Fruit fly (Drosophila melanogaster) whole organism, prepupa: Measurements from ENCODE around the gene PolH.

Source experiments
- Blimp-1 ChIP-seq: fragments of 200-800 bp; sonication (Bioruptor generic); optimal IDR thresholded peaks from 3 replicates; lab custom pipeline; 2017; ENCODE audit warnings: missing biosample characterization, missing genetic modification characterization, mild to moderate bottlenecking, moderate library complexity, missing genetic modification reagents
- CG10631 ChIP-seq: fragments of 200-800 bp; sonication (Bioruptor generic); optimal IDR thresholded peaks from 2 replicates; lab custom pipeline; 2016; ENCODE audit warnings: missing biosample characterization, missing genetic modification characterization
- CG10669 ChIP-seq: fragments of 200-800 bp; sonication (Bioruptor generic); optimal IDR thresholded peaks from 3 replicates; lab custom pipeline; 2018; ENCODE audit warnings: missing biosample characterization, mild to moderate bottlenecking, missing genetic modification characterization, moderate library complexity
- CG11762 ChIP-seq: fragments of 200-800 bp; sonication (Bioruptor generic); optimal IDR thresholded peaks from 3 replicates; lab custom pipeline; 2016; ENCODE audit warnings: missing biosample characterization, missing genetic modification characterization; ENCODE audit not compliant: insufficient read depth
- CG11902 ChIP-seq: fragments of 200-800 bp; sonication (Bioruptor generic); optimal IDR thresholded peaks from 3 replicates; lab custom pipeline; 2016; ENCODE audit warnings: missing biosample characterization, missing genetic modification characterization
- CG15336 ChIP-seq: fragments of 200-800 bp; sonication (Bioruptor generic); IDR thresholded peaks from 2 replicates; pipeline ENCODE4 v1.3.6; 2022; ENCODE audit warnings: missing biosample characterization, missing genetic modification characterization
- CG1621 ChIP-seq: fragments of 200-800 bp; sonication (Bioruptor generic); optimal IDR thresholded peaks from 3 replicates; lab custom pipeline; 2018; ENCODE audit warnings: missing biosample characterization, mild to moderate bottlenecking, missing genetic modification characterization
- CG3032 ChIP-seq: fragments of 200-800 bp; optimal IDR thresholded peaks from 2 replicates; lab custom pipeline; 2019; ENCODE audit warnings: missing biosample characterization, mild to moderate bottlenecking, missing genetic modification characterization, moderate library complexity
- CG34406 ChIP-seq: fragments of 200-800 bp; sonication (Bioruptor generic); optimal IDR thresholded peaks from 3 replicates; lab custom pipeline; 2016; ENCODE audit warnings: missing biosample characterization, missing genetic modification characterization
- CG3919 ChIP-seq: fragments of 200-800 bp; sonication (Bioruptor generic); optimal IDR thresholded peaks from 3 replicates; lab custom pipeline; 2016; ENCODE audit warnings: missing biosample characterization, missing genetic modification characterization
- CG4318 ChIP-seq: fragments of 200-800 bp; sonication (Bioruptor generic); optimal IDR thresholded peaks from 3 replicates; lab custom pipeline; 2017; ENCODE audit warnings: missing biosample characterization, mild to moderate bottlenecking, missing genetic modification characterization
- CG6163 ChIP-seq: fragments of 200-800 bp; sonication (Bioruptor generic); IDR thresholded peaks from 3 replicates; pipeline ENCODE4 v1.3.6; 2022; ENCODE audit warnings: missing biosample characterization, missing genetic modification characterization
- CG6276 ChIP-seq: fragments of 200-800 bp; sonication (Bioruptor generic); optimal IDR thresholded peaks from 2 replicates; lab custom pipeline; 2017; ENCODE audit warnings: missing biosample characterization, mild to moderate bottlenecking, missing genetic modification characterization
- CG6808 ChIP-seq: fragments of 200-800 bp; sonication (Bioruptor generic); optimal IDR thresholded peaks from 3 replicates; lab custom pipeline; 2017; ENCODE audit warnings: missing biosample characterization, missing genetic modification characterization, mild to moderate bottlenecking, moderate library complexity, missing genetic modification reagents
- CG6854 ChIP-seq: fragments of 200-800 bp; sonication (Bioruptor generic); optimal IDR thresholded peaks from 2 replicates; lab custom pipeline; 2017; ENCODE audit warnings: missing biosample characterization, mild to moderate bottlenecking, missing genetic modification characterization
- CG7368 ChIP-seq: fragments of 200-800 bp; sonication (Bioruptor generic); optimal IDR thresholded peaks from 3 replicates; lab custom pipeline; 2016; ENCODE audit warnings: missing biosample characterization, missing genetic modification characterization
- CG8119 ChIP-seq: fragments of 200-800 bp; sonication (Bioruptor generic); IDR thresholded peaks from 3 replicates; pipeline ENCODE4 v1.3.6; 2022; ENCODE audit warnings: missing biosample characterization, missing genetic modification characterization
- CG8319 ChIP-seq: fragments of 200-800 bp; sonication (Bioruptor generic); optimal IDR thresholded peaks from 3 replicates; lab custom pipeline; 2016; ENCODE audit warnings: missing biosample characterization, missing genetic modification characterization
- CG9139 ChIP-seq: fragments of 200-800 bp; sonication (Bioruptor generic); optimal IDR thresholded peaks from 3 replicates; lab custom pipeline; 2017; ENCODE audit warnings: missing biosample characterization, mild to moderate bottlenecking, missing genetic modification characterization
- Eip75B ChIP-seq: fragments of 200-800 bp; sonication (Bioruptor generic); optimal IDR thresholded peaks from 3 replicates; lab custom pipeline; 2016; ENCODE audit warnings: missing biosample characterization, missing genetic modification characterization
- Eip78C ChIP-seq: fragments of 200-800 bp; sonication (Bioruptor generic); peaks from one replicate; lab custom pipeline; 2016; ENCODE audit warnings: missing biosample characterization, missing genetic modification characterization
- Eip93F ChIP-seq: fragments of 200-800 bp; sonication (Bioruptor generic); optimal IDR thresholded peaks from 2 replicates; lab custom pipeline; 2016; ENCODE audit warnings: missing biosample characterization, mild to moderate bottlenecking, missing genetic modification characterization
- Ets21C ChIP-seq: fragments of 200-800 bp; sonication (Bioruptor generic); optimal IDR thresholded peaks from 3 replicates; lab custom pipeline; 2016; ENCODE audit warnings: missing biosample characterization, missing genetic modification characterization
- Ets96B ChIP-seq: fragments of 200-800 bp; optimal IDR thresholded peaks from 2 replicates; lab custom pipeline; 2019; ENCODE audit warnings: missing biosample characterization, mild to moderate bottlenecking, missing genetic modification characterization, moderate library complexity
- Gug ChIP-seq: fragments of 200-800 bp; sonication (Bioruptor generic); IDR thresholded peaks from 2 replicates; pipeline ENCODE4 v1.3.6; 2022; ENCODE audit warnings: missing biosample characterization, missing genetic modification characterization
- Hr39 ChIP-seq: fragments of 200-800 bp; sonication (Bioruptor generic); optimal IDR thresholded peaks from 2 replicates; lab custom pipeline; 2016; ENCODE audit warnings: missing biosample characterization, missing genetic modification characterization
- Hr4 ChIP-seq: fragments of 200-800 bp; sonication (Bioruptor generic); optimal IDR thresholded peaks from 3 replicates; lab custom pipeline; 2016; ENCODE audit warnings: missing biosample characterization, missing genetic modification characterization
- Lpt ChIP-seq: fragments of 200-800 bp; sonication (Bioruptor generic); optimal IDR thresholded peaks from 3 replicates; lab custom pipeline; 2016; ENCODE audit warnings: missing biosample characterization, missing genetic modification characterization
- Smox ChIP-seq: fragments of 200-800 bp; sonication (Bioruptor generic); optimal IDR thresholded peaks from 3 replicates; lab custom pipeline; 2016; ENCODE audit warnings: missing biosample characterization, missing genetic modification characterization
- Sox15 ChIP-seq: fragments of 200-800 bp; sonication (Bioruptor generic); optimal IDR thresholded peaks from 3 replicates; lab custom pipeline; 2016; ENCODE audit warnings: missing biosample characterization, missing genetic modification characterization
- dac ChIP-seq: fragments of 200-800 bp; sonication (Bioruptor generic); optimal IDR thresholded peaks from 2 replicates; lab custom pipeline; 2017; ENCODE audit warnings: missing biosample characterization, mild to moderate bottlenecking, missing genetic modification characterization
- dsx ChIP-seq: fragments of 200-800 bp; optimal IDR thresholded peaks from 3 replicates; lab custom pipeline; 2019; ENCODE audit warnings: missing biosample characterization, mild to moderate bottlenecking, missing genetic modification characterization, moderate library complexity; ENCODE audit not compliant: poor library complexity, severe bottlenecking
- eg ChIP-seq: fragments of 200-800 bp; sonication (Bioruptor generic); IDR thresholded peaks from 3 replicates; pipeline ENCODE4 v1.3.6; 2022; ENCODE audit warnings: missing biosample characterization, missing genetic modification characterization
- esn ChIP-seq: fragments of 200-800 bp; sonication (Bioruptor generic); optimal IDR thresholded peaks from 2 replicates; lab custom pipeline; 2016; ENCODE audit warnings: missing biosample characterization, mild to moderate bottlenecking, missing genetic modification characterization, moderate library complexity
- fd59A ChIP-seq: fragments of 200-800 bp; sonication (Bioruptor generic); optimal IDR thresholded peaks from 2 replicates; lab custom pipeline; 2017; ENCODE audit warnings: missing biosample characterization, mild to moderate bottlenecking, missing genetic modification characterization, missing genetic modification reagents
- lz ChIP-seq: fragments of 200-800 bp; sonication (Bioruptor generic); optimal IDR thresholded peaks from 3 replicates; lab custom pipeline; 2016; ENCODE audit warnings: missing biosample characterization, missing genetic modification characterization
- net ChIP-seq: fragments of 200-800 bp; sonication (Bioruptor generic); optimal IDR thresholded peaks from 3 replicates; lab custom pipeline; 2016; ENCODE audit warnings: missing biosample characterization, missing genetic modification characterization
- pdm3 ChIP-seq: fragments of 200-800 bp; sonication (Bioruptor generic); optimal IDR thresholded peaks from 3 replicates; lab custom pipeline; 2016; ENCODE audit warnings: missing biosample characterization, missing genetic modification characterization
- spab ChIP-seq: fragments of 200-800 bp; sonication (Bioruptor generic); optimal IDR thresholded peaks from 2 replicates; lab custom pipeline; 2017; ENCODE audit warnings: missing biosample characterization, mild to moderate bottlenecking, missing genetic modification characterization, missing genetic modification reagents
- ss ChIP-seq, 2 experiments: fragments of 200-800 bp; sonication (Bioruptor generic); optimal IDR thresholded peaks; 2 replicates in 1 of 2; 3 replicates in 1 of 2; lab custom pipeline; 2017 to 2018; ENCODE audit warnings: mild to moderate bottlenecking in 2 of 2, missing biosample characterization in 2 of 2, missing genetic modification characterization in 2 of 2, moderate library complexity in 1 of 2
- svp ChIP-seq: fragments of 200-800 bp; sonication (Bioruptor generic); peaks from one replicate; lab custom pipeline; 2016; ENCODE audit warnings: missing biosample characterization, missing genetic modification characterization
- topi ChIP-seq: fragments of 200-800 bp; sonication (Bioruptor generic); optimal IDR thresholded peaks from 3 replicates; lab custom pipeline; 2016; ENCODE audit warnings: missing biosample characterization, missing genetic modification characterization
- vri ChIP-seq: fragments of 200-800 bp; sonication (Bioruptor generic); optimal IDR thresholded peaks from 3 replicates; lab custom pipeline; 2016; ENCODE audit warnings: missing biosample characterization, mild to moderate bottlenecking, missing genetic modification characterization

PolH gene

DNA sequence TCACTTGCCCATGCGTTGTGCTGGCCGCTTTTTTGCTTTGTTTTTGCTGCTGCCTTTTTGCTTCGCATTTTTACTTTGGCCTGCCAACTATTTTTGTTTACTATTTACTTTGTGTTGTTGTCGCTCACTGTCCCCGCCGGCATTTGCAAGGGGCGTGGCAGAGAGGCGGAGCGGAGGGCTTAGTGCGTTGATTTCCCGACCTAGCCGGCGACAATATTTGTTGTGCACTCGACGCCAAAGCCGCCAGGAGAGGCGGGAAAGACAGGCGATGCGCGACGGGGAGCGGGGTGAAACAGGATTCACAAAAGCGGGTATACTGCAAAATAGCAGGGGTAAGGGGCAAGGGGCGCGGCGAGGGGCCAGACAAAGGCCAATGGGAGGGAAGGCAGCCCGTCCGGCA lies 48.9 kb downstream of the PolH start (continued):
- TF ChIP-seq CG6276 (peak; percentile 65), CG8119 (GFP tag; lab: Robert Waterston, UW) (peak; percentile 64; the same call in 2 of the 3 replicates), dsx (GFP tag; lab: Kevin White, UChicago) (peak; percentile 82), CG3032 (tag; lab: Kevin White, UChicago) (peak; percentile 31), Ets96B (tag; lab: Kevin White, UChicago) (no peak), ss (GFP tag; optimal IDR thresholded peaks at IDR 0.05; lab: Kevin White, UChicago) (peak; percentile 60 to 69), Eip78C (no peak), CG34406 (GFP tag; lab: Kevin White, UChicago) (no peak), svp (no peak), CG15336 (GFP tag; lab: Robert Waterston, UW) (peak; percentile 48; the same call in 1 of the 2 replicates), dac (GFP tag; lab: Kevin White, UChicago) (peak; percentile 28), lz (GFP tag; lab: Kevin White, UChicago) (no peak), CG11762 (GFP tag; lab: Kevin White, UChicago) (no peak), esn (GFP tag; lab: Kevin White, UChicago) (no peak), Hr4 (GFP tag; lab: Kevin White, UChicago) (no peak), CG6163 (GFP tag; lab: Robert Waterston, UW) (peak; percentile 72), CG8319 (GFP tag; lab: Kevin White, UChicago) (no peak), Sox15 (GFP tag; lab: Kevin White, UChicago) (no peak), net (peak; percentile 1), CG1621 (peak; percentile 90), spab (GFP tag; lab: Kevin White, UChicago) (peak; percentile 37), eg (GFP tag; lab: Robert Waterston, UW) (peak; percentile 74), CG6808 (GFP tag; lab: Kevin White, UChicago) (peak; percentile 71), Eip75B (GFP tag; lab: Kevin White, UChicago) (no peak), CG7368 (GFP tag; lab: Kevin White, UChicago) (no peak), Blimp-1 (GFP tag; lab: Kevin White, UChicago) (no peak)

dm6 chr3L:21892213-21892612 lies 49.4 kb downstream of the PolH start:
- TF ChIP-seq Eip93F (GFP tag; lab: Kevin White, UChicago) (peak; percentile 79), svp (peak; percentile 73), vri (GFP tag; lab: Kevin White, UChicago) (peak; percentile 100), spab (GFP tag; lab: Kevin White, UChicago) (no peak), eg (GFP tag; lab: Robert Waterston, UW) (no peak)

DNA sequence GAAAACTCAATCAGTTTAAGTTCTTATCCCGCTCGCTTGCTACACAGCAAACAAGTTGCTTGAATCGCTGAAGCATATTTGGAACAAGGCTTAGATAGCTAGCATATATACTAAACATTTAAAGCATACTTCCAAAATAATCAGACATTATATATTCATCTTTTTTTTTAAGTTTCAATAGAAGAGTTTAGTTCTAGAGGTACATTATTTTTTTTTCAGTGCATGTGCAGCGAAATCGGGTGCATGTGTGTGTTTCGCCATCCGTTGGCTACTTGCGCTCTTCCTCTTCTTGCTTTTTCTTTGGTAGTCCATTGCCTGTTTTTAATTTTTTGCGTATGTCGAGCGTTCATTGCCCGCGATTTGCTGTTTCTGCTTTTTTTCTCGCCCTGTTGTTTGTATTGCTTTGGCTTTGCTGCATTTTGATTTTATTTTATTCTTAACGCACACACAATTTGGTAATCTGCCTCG lies 50.3 kb downstream of the PolH start:
- TF ChIP-seq svp = peak; percentile 95
- TF ChIP-seq Blimp-1 (GFP tag; lab: Kevin White, UChicago) = peak; percentile 46
- TF ChIP-seq Smox (GFP tag; lab: Kevin White, UChicago) = peak; percentile 86
- TF ChIP-seq CG6163 (GFP tag; lab: Robert Waterston, UW) = peak; percentile 93
- peak; percentile 89 for TF ChIP-seq Gug (GFP tag; lab: Robert Waterston, UW)
- TF ChIP-seq CG7368 (GFP tag; lab: Kevin White, UChicago) = peak; percentile 72
- TF ChIP-seq CG9139 = peak; percentile 55
- TF ChIP-seq dsx (GFP tag; lab: Kevin White, UChicago) = peak; percentile 77
- peak; percentile 90 for TF ChIP-seq CG3919 (GFP tag; lab: Kevin White, UChicago)
- peak; percentile 38 for TF ChIP-seq CG11902 (GFP tag; lab: Kevin White, UChicago)
- TF ChIP-seq topi (GFP tag; lab: Kevin White, UChicago) = peak; percentile 88
- TF ChIP-seq Lpt (GFP tag; lab: Kevin White, UChicago) = peak; percentile 89
- peak; percentile 91 for TF ChIP-seq Eip75B (GFP tag; lab: Kevin White, UChicago)
- peak; percentile 63 for TF ChIP-seq fd59A
- peak; percentile 77 for TF ChIP-seq CG10669 (GFP tag; lab: Kevin White, UChicago)
- peak; percentile 79 for TF ChIP-seq CG34406 (GFP tag; lab: Kevin White, UChicago)
- peak; percentile 85 for TF ChIP-seq Ets96B (tag; lab: Kevin White, UChicago)
- peak; percentile 24 for TF ChIP-seq CG6854
- TF ChIP-seq Hr39 (GFP tag; lab: Kevin White, UChicago) = peak; percentile 90
- peak; percentile 88 for TF ChIP-seq CG6276
- TF ChIP-seq pdm3 (GFP tag; lab: Kevin White, UChicago) = peak; percentile 87
- TF ChIP-seq CG6808 (GFP tag; lab: Kevin White, UChicago) = peak; percentile 61
- TF ChIP-seq CG8119 (GFP tag; lab: Robert Waterston, UW) = peak; percentile 93
- peak; percentile 76 for TF ChIP-seq CG4318 (GFP tag; lab: Kevin White, UChicago)
- peak; percentile 48 for TF ChIP-seq CG8319 (GFP tag; lab: Kevin White, UChicago)
- peak; percentile 95 for TF ChIP-seq Eip78C
- TF ChIP-seq CG10631 (GFP tag; lab: Kevin White, UChicago) = peak; percentile 90
- peak; percentile 84 for TF ChIP-seq Ets21C (GFP tag; lab: Kevin White, UChicago)
- TF ChIP-seq eg (GFP tag; lab: Robert Waterston, UW) = peak; percentile 95
- peak; percentile 89 for TF ChIP-seq net
- peak; percentile 55 for TF ChIP-seq Sox15 (GFP tag; lab: Kevin White, UChicago)
- TF ChIP-seq Eip93F (GFP tag; lab: Kevin White, UChicago) = peak; percentile 80
